Worm (Caenorhabditis elegans): Measurements from ENCODE around the gene C49C8.3.

DNA sequence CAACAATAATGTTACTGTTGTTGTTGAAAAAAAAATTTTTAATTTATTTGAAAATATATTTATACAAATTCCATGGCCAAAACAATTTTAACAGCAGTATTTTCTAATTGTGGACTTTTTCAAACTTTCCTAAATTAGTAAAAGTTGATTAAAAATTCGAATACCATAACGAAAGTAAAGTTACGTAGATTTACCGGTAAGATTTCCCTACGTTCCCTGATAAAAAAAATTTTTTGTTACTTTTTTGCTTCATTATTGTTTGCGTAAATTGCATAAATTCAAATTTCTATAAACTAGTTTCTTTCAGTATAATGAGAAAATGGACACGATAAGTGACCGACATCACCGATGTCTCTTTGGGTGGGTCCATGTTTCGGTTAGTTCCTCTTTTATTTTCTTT, 35.6 kb upstream of the C49C8.3 start, which contains the start of gene F42A9.6:
- no peak for TF ChIP-seq lin-39 (tag; optimal IDR thresholded peaks at IDR 0.05)
- TF ChIP-seq fkh-4 (tag; optimal IDR thresholded peaks at IDR 0.05; ENCODE audit: borderline replicate concordance) = no peak
- no peak for TF ChIP-seq snpc-4 (tag; optimal IDR thresholded peaks at IDR 0.05)
- TF ChIP-seq ama-1 (optimal IDR thresholded peaks at IDR 0.05) = no peak
- TF ChIP-seq tlp-1 (tag; optimal IDR thresholded peaks at IDR 0.05) = no peak
- no peak for TF ChIP-seq ceh-82 (tag; optimal IDR thresholded peaks at IDR 0.05)
- TF ChIP-seq fos-1 (tag; optimal IDR thresholded peaks at IDR 0.05) = no peak
- no peak for TF ChIP-seq nhr-11 (tag; optimal IDR thresholded peaks at IDR 0.05)
- TF ChIP-seq ztf-4 (tag; optimal IDR thresholded peaks at IDR 0.05) = no peak
- no peak for TF ChIP-seq lsy-2 (tag; optimal IDR thresholded peaks at IDR 0.05)
